Worm (Caenorhabditis elegans) whole organism, L4/young adult: ENCODE data around the gene clec-186.

ENCODE experiments used
- W03F9.2 ChIP-seq: fragments of 150-350 bp; optimal IDR thresholded peaks from 2 replicates; lab custom pipeline; 2014; ENCODE audit warnings: missing biosample characterization, missing genetic modification characterization
- dao-5 ChIP-seq: sonication (generic microtip); optimal IDR thresholded peaks from 2 replicates; lab custom pipeline; 2016; ENCODE audit warnings: missing genotype, missing genetic modification characterization, moderate library complexity, missing compliant biosample characterization
- him-1 ChIP-seq: sonication (generic microtip); optimal IDR thresholded peaks from 2 replicates; lab custom pipeline; 2016; ENCODE audit warnings: missing genotype, missing genetic modification reagents, missing genetic modification characterization, missing compliant biosample characterization

DNA sequence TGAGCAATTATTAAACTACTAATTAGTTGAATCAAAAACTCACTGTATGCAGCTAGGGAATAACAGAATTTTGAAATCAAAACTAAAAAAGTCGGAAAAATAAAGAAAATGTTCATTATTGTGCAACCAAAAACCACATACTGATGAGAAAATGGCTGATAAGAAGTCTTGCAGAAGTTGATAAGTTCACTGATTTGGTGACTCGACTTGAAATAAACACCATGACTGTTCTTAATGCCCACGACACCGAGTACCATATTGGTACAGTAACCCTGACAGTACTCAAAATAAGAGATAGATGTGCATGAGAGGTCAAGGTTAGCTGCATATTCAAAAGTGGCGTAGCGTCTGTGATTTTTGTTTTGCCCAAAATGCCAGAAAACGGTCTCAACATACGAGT lies 20.1 kb downstream of the clec-186 start:
- no peak for TF ChIP-seq W03F9.2 (tag; lab: Kevin White, UChicago)
- no peak for TF ChIP-seq him-1
- no peak for TF ChIP-seq dao-5
